Fruit fly (Drosophila melanogaster) whole organism, embryonic: Measurements from ENCODE around the gene CG16903.
A peak's percentile ranks its signal among the peaks of the same experiment; 100 is the strongest.

Experiments used
- Awh ChIP-seq: fragments of 200-800 bp; sonication (Bioruptor generic); IDR thresholded peaks from 2 replicates; pipeline ENCODE4, ENCODE4 v1.3.6; 2022; ENCODE audit warnings: missing biosample characterization, missing genetic modification characterization
- CG10274 ChIP-seq: fragments of 200-800 bp; sonication (Bioruptor generic); optimal IDR thresholded peaks from 3 replicates; lab custom pipeline; 2017; ENCODE audit warnings: missing biosample characterization, mild to moderate bottlenecking, missing genetic modification characterization
- CG11398 ChIP-seq: fragments of 200-800 bp; sonication (Bioruptor generic); optimal IDR thresholded peaks from 2 replicates; lab custom pipeline; 2016; ENCODE audit warnings: missing biosample characterization, missing genetic modification characterization
- CG11456 ChIP-seq: fragments of 200-800 bp; sonication (Bioruptor generic); IDR thresholded peaks from 3 replicates; pipeline ENCODE4 v1.3.6; 2022; ENCODE audit warnings: missing biosample characterization, missing genetic modification characterization
- CG13894 ChIP-seq: fragments of 200-800 bp; sonication (Bioruptor generic); optimal IDR thresholded peaks from 3 replicates; lab custom pipeline; 2018; ENCODE audit warnings: missing biosample characterization, mild to moderate bottlenecking, missing genetic modification characterization, moderate library complexity
- CG14965 ChIP-seq: fragments of 200-800 bp; sonication (Bioruptor generic); optimal IDR thresholded peaks from 2 replicates; lab custom pipeline; 2016; ENCODE audit warnings: missing biosample characterization, missing genetic modification characterization, borderline replicate concordance
- CG1529 ChIP-seq: fragments of 200-800 bp; sonication (Bioruptor generic); optimal IDR thresholded peaks from 3 replicates; lab custom pipeline; 2018; ENCODE audit warnings: missing biosample characterization, missing genetic modification characterization
- CG18262 ChIP-seq: fragments of 200-800 bp; optimal IDR thresholded peaks from 3 replicates; lab custom pipeline; 2019; ENCODE audit warnings: missing biosample characterization, mild to moderate bottlenecking, missing genetic modification characterization, moderate library complexity
- CG2116 ChIP-seq: fragments of 200-800 bp; sonication (Bioruptor generic); optimal IDR thresholded peaks from 3 replicates; lab custom pipeline; 2018; ENCODE audit warnings: missing biosample characterization, mild to moderate bottlenecking, missing genetic modification characterization
- CG3163 ChIP-seq: fragments of 200-800 bp; sonication (Bioruptor generic); optimal IDR thresholded peaks from 3 replicates; lab custom pipeline; 2016; ENCODE audit warnings: missing biosample characterization, missing genetic modification characterization
- CG32772 ChIP-seq: fragments of 200-800 bp; sonication (Bioruptor generic); IDR thresholded peaks from 2 replicates; pipeline ENCODE4 v1.3.6; 2022; ENCODE audit warnings: missing biosample characterization, missing genetic modification characterization
- CG34376 ChIP-seq: fragments of 200-800 bp; sonication (Bioruptor generic); optimal IDR thresholded peaks from 2 replicates; lab custom pipeline; 2018; ENCODE audit warnings: missing biosample characterization, mild to moderate bottlenecking, missing genetic modification characterization
- CG4617 ChIP-seq: fragments of 200-800 bp; sonication (Bioruptor generic); optimal IDR thresholded peaks from 3 replicates; lab custom pipeline; 2016; ENCODE audit warnings: missing biosample characterization, missing genetic modification characterization, borderline replicate concordance
- CG8765 ChIP-seq: fragments of 200-800 bp; sonication (Bioruptor generic); IDR thresholded peaks from 2 replicates; pipeline ENCODE4 v1.3.6; 2022; ENCODE audit warnings: missing biosample characterization, missing genetic modification characterization
- CHES-1-like ChIP-seq: fragments of 200-800 bp; sonication (Bioruptor generic); optimal IDR thresholded peaks from 2 replicates; lab custom pipeline; 2016; ENCODE audit warnings: missing biosample characterization, missing genetic modification characterization
- CoRest ChIP-seq: fragments of 200-800 bp; sonication (Bioruptor generic); optimal IDR thresholded peaks from 3 replicates; lab custom pipeline; 2018; ENCODE audit warnings: missing biosample characterization, mild to moderate bottlenecking, missing genetic modification characterization, moderate library complexity
- Hey ChIP-seq: fragments of 200-800 bp; sonication (Bioruptor generic); optimal IDR thresholded peaks from 3 replicates; lab custom pipeline; 2018; ENCODE audit warnings: missing biosample characterization, mild to moderate bottlenecking, missing genetic modification characterization
- Hr3 ChIP-seq: fragments of 200-800 bp; sonication (Bioruptor generic); optimal IDR thresholded peaks from 3 replicates; lab custom pipeline; 2016; ENCODE audit warnings: missing biosample characterization, missing genetic modification characterization
- Hr51 ChIP-seq, 2 experiments: fragments of 200-800 bp; sonication (Bioruptor generic); optimal IDR thresholded peaks; 2 replicates in 1 of 2; 3 replicates in 1 of 2; lab custom pipeline; 2016 to 2018; ENCODE audit warnings: missing biosample characterization in 2 of 2, missing genetic modification characterization in 2 of 2, mild to moderate bottlenecking in 1 of 2, moderate library complexity in 1 of 2
- Lhr ChIP-seq: fragments of 200-800 bp; sonication (Bioruptor generic); optimal IDR thresholded peaks from 3 replicates; lab custom pipeline; 2017; ENCODE audit warnings: mild to moderate bottlenecking, missing biosample characterization, missing genetic modification reagents, missing genetic modification characterization
- MESR4 ChIP-seq: fragments of 200-800 bp; sonication (Bioruptor generic); optimal IDR thresholded peaks from 2 replicates; lab custom pipeline; 2018; ENCODE audit warnings: missing biosample characterization, mild to moderate bottlenecking, missing genetic modification characterization, moderate library complexity
- Pdp1 ChIP-seq, 2 experiments: fragments of 200-800 bp; sonication (Bioruptor generic); optimal IDR thresholded peaks; 3 replicates each; lab custom pipeline; 2016; ENCODE audit warnings: missing biosample characterization in 2 of 2, missing genetic modification characterization in 2 of 2, mild to moderate bottlenecking in 1 of 2, moderate library complexity in 1 of 2
- Ptx1 ChIP-seq: fragments of 200-800 bp; sonication (Bioruptor generic); IDR thresholded peaks from 2 replicates; pipeline ENCODE4 v1.3.6; 2022; ENCODE audit warnings: missing biosample characterization, missing genetic modification characterization
- Sry-β ChIP-seq: fragments of 200-800 bp; sonication (Bioruptor generic); optimal IDR thresholded peaks from 2 replicates; lab custom pipeline; 2018; ENCODE audit warnings: missing biosample characterization, mild to moderate bottlenecking, missing genetic modification characterization, moderate library complexity
- Ssrp ChIP-seq: fragments of 200-800 bp; sonication (Bioruptor generic); optimal IDR thresholded peaks from 2 replicates; lab custom pipeline; 2018; ENCODE audit warnings: missing biosample characterization, mild to moderate bottlenecking, missing genetic modification characterization, moderate library complexity
- amos ChIP-seq: fragments of 200-800 bp; sonication (Bioruptor generic); IDR thresholded peaks from 2 replicates; pipeline ENCODE4 v1.3.6; 2022; ENCODE audit warnings: missing biosample characterization, missing genetic modification characterization; ENCODE audit not compliant: partially characterized antibody
- cg ChIP-seq: fragments of 200-800 bp; sonication (Bioruptor generic); optimal IDR thresholded peaks from 3 replicates; lab custom pipeline; 2019; ENCODE audit warnings: missing biosample characterization, mild to moderate bottlenecking, missing genetic modification characterization, moderate library complexity
- ci ChIP-seq: fragments of 200-800 bp; sonication (Bioruptor generic); IDR thresholded peaks from 3 replicates; pipeline ENCODE4 v1.3.6; 2022; ENCODE audit warnings: missing biosample characterization, missing genetic modification characterization
- danr ChIP-seq: fragments of 200-800 bp; sonication (Bioruptor generic); IDR thresholded peaks from 2 replicates; pipeline ENCODE4 v1.3.6; 2022; ENCODE audit warnings: missing biosample characterization, missing genetic modification characterization
- dysf ChIP-seq: fragments of 200-800 bp; sonication (Bioruptor generic); IDR thresholded peaks from 3 replicates; pipeline ENCODE4 v1.3.6; 2022; ENCODE audit warnings: missing biosample characterization, missing genetic modification characterization
- grn ChIP-seq: fragments of 200-800 bp; sonication (Bioruptor generic); optimal IDR thresholded peaks from 3 replicates; lab custom pipeline; 2017; ENCODE audit warnings: missing biosample characterization, missing genetic modification characterization
- gsb ChIP-seq: fragments of 200-800 bp; sonication (Bioruptor generic); IDR thresholded peaks from 2 replicates; pipeline ENCODE4 v1.3.6; 2022; ENCODE audit warnings: missing biosample characterization, missing genetic modification characterization
- her ChIP-seq: fragments of 200-800 bp; sonication (Bioruptor generic); optimal IDR thresholded peaks from 2 replicates; lab custom pipeline; 2016; ENCODE audit warnings: missing biosample characterization, missing genetic modification characterization
- insv ChIP-seq, 2 experiments: fragments of 200-800 bp; sonication (Bioruptor generic); optimal IDR thresholded peaks; 3 replicates each; lab custom pipeline; 2016 to 2018; ENCODE audit warnings: missing biosample characterization in 2 of 2, missing genetic modification characterization in 2 of 2
- ken ChIP-seq: fragments of 200-800 bp; sonication (Bioruptor generic); IDR thresholded peaks from 3 replicates; pipeline ENCODE4 v1.3.6; 2022; ENCODE audit warnings: missing biosample characterization, missing genetic modification characterization
- kni ChIP-seq: fragments of 200-800 bp; sonication (Bioruptor generic); optimal IDR thresholded peaks from 3 replicates; lab custom pipeline; 2017; ENCODE audit warnings: mild to moderate bottlenecking, missing biosample characterization, missing genetic modification reagents, missing genetic modification characterization
- knrl ChIP-seq: fragments of 200-800 bp; sonication (Bioruptor generic); IDR thresholded peaks from 3 replicates; pipeline ENCODE4 v1.3.6; 2022; ENCODE audit warnings: missing biosample characterization, missing genetic modification characterization; ENCODE audit not compliant: partially characterized antibody
- lab ChIP-seq: fragments of 200-800 bp; sonication (Bioruptor generic); optimal IDR thresholded peaks from 3 replicates; lab custom pipeline; 2017; ENCODE audit warnings: missing biosample characterization, missing genetic modification characterization, mild to moderate bottlenecking, moderate library complexity, missing genetic modification reagents
- nom ChIP-seq: fragments of 200-800 bp; sonication (Bioruptor generic); optimal IDR thresholded peaks from 2 replicates; lab custom pipeline; 2017; ENCODE audit warnings: missing biosample characterization, missing genetic modification characterization, mild to moderate bottlenecking, moderate library complexity, missing genetic modification reagents
- slp2 ChIP-seq: fragments of 200-800 bp; sonication (Bioruptor generic); optimal IDR thresholded peaks from 2 replicates; lab custom pipeline; 2016; ENCODE audit warnings: missing biosample characterization, missing genetic modification characterization
- toy ChIP-seq: fragments of 200-800 bp; sonication (Bioruptor generic); IDR thresholded peaks from 2 replicates; pipeline ENCODE4 v1.3.6; 2022; ENCODE audit warnings: missing biosample characterization, missing genetic modification characterization
- z ChIP-seq: fragments of 200-800 bp; sonication (Bioruptor generic); IDR thresholded peaks from 3 replicates; pipeline ENCODE4 v1.3.6; 2022; ENCODE audit warnings: missing biosample characterization, missing genetic modification characterization

Gene CG16903

dm6 chrX:2069787-2070707 lies 10.2 kb downstream of the CG16903 start (continued):
- TF ChIP-seq Pdp1 (GFP tag; optimal IDR thresholded peaks at IDR 0.05; lab: Kevin White, UChicago) (peak in 1 of 2 experiments; percentile 71), amos (0 out of 2 replicates have a peak, but pooled peaks have one; percentile 6), Lhr (GFP tag; lab: Kevin White, UChicago) (no peak), z (GFP tag; lab: Robert Waterston, UW) (no peak), Ssrp (no peak), cg (GFP tag; lab: Kevin White, UChicago) (peak; percentile 11), nom (GFP tag; lab: Kevin White, UChicago) (no peak), CG13894 (tag; lab: Kevin White, UChicago) (peak; percentile 42), CG4617 (GFP tag; lab: Kevin White, UChicago) (no peak), lab (GFP tag; lab: Kevin White, UChicago) (peak; percentile 40), CG11456 (GFP tag; lab: Robert Waterston, UW) (no peak), Hr51 (GFP tag; optimal IDR thresholded peaks at IDR 0.05; lab: Kevin White, UChicago) (no peak), insv (GFP tag; optimal IDR thresholded peaks at IDR 0.05; lab: Kevin White, UChicago) (no peak), grn (GFP tag; lab: Kevin White, UChicago) (peak; percentile 63), CG11398 (GFP tag; lab: Kevin White, UChicago) (no peak), Ptx1 (GFP tag; lab: Robert Waterston, UW) (no peak), toy (GFP tag; lab: Robert Waterston, UW) (no peak), Awh (GFP tag; lab: Robert Waterston, UW) (no peak), kni (peak; percentile 53), CG32772 (GFP tag; lab: Robert Waterston, UW) (no peak), gsb (no peak), CG3163 (GFP tag; lab: Kevin White, UChicago) (peak; percentile 78), CG18262 (tag; lab: Kevin White, UChicago) (no peak), CHES-1-like (GFP tag; lab: Kevin White, UChicago) (no peak), ken (no peak), dysf (GFP tag; lab: Robert Waterston, UW) (no peak), her (no peak), MESR4 (GFP tag; lab: Kevin White, UChicago) (no peak), CG34376 (GFP tag; lab: Kevin White, UChicago) (peak; percentile 37), Hey (tag; lab: Kevin White, UChicago) (peak; percentile 6), CG14965 (GFP tag; lab: Kevin White, UChicago) (no peak), slp2 (GFP tag; lab: Kevin White, UChicago) (no peak), CG8765 (GFP tag; lab: Robert Waterston, UW) (no peak), Sry-β (GFP tag; lab: Kevin White, UChicago) (no peak), CG2116 (GFP tag; lab: Kevin White, UChicago) (no peak), knrl (GFP tag; lab: Robert Waterston, UW) (no peak), CoRest (tag; lab: Kevin White, UChicago) (no peak), CG10274 (GFP tag; lab: Kevin White, UChicago) (no peak), CG1529 (GFP tag; lab: Kevin White, UChicago) (no peak), ci (GFP tag; lab: Robert Waterston, UW) (no peak), danr (GFP tag; lab: Robert Waterston, UW) (no peak), Hr3 (GFP tag; lab: Kevin White, UChicago) (no peak)
